Worm (Caenorhabditis elegans) whole organism, L2 larva: ENCODE results near the gene srx-98.

ENCODE experiments used
- F13H6.1 ChIP-seq: sonication (generic microtip); optimal IDR thresholded peaks from 2 replicates; lab custom pipeline; 2016; ENCODE audit warnings: missing genetic modification characterization, missing compliant biosample characterization
- ZK546.5 ChIP-seq: sonication (generic microtip); optimal IDR thresholded peaks from 2 replicates; lab custom pipeline; 2017; ENCODE audit warnings: missing biosample characterization, missing genetic modification characterization
- aly-2 ChIP-seq: fragments of 150-350 bp; optimal IDR thresholded peaks from 2 replicates; lab custom pipeline; 2014; ENCODE audit warnings: missing biosample characterization, missing genetic modification characterization
- ceh-82 ChIP-seq: fragments of 150-350 bp; optimal IDR thresholded peaks from 2 replicates; lab custom pipeline; 2014; ENCODE audit warnings: missing biosample characterization, missing genetic modification characterization
- lin-11 ChIP-seq: fragments of 150-350 bp; sonication (generic microtip); optimal IDR thresholded peaks from 2 replicates; lab custom pipeline; 2014; ENCODE audit warnings: missing biosample characterization, missing genetic modification characterization, inconsistent platforms, mixed read lengths
- lin-39 ChIP-seq: fragments of 150-350 bp; optimal IDR thresholded peaks from 2 replicates; lab custom pipeline; 2014; ENCODE audit warnings: missing biosample characterization, missing genetic modification reagents, missing genetic modification characterization
- mdl-1 ChIP-seq, 2 experiments: fragments of 150-350 bp in 1 of 2; sonication (generic microtip) in 1 of 2; optimal IDR thresholded peaks; 2 replicates each; lab custom pipeline; 2017; ENCODE audit warnings: missing biosample characterization in 2 of 2, missing genetic modification characterization in 2 of 2
- nhr-10 ChIP-seq: sonication (generic microtip); optimal IDR thresholded peaks from 2 replicates; lab custom pipeline; 2017; ENCODE audit warnings: missing biosample characterization, missing genetic modification characterization
- nhr-11 ChIP-seq: fragments of 150-350 bp; optimal IDR thresholded peaks from 2 replicates; lab custom pipeline; 2014; ENCODE audit warnings: missing biosample characterization, missing genetic modification characterization
- nhr-237 ChIP-seq: fragments of 150-350 bp; optimal IDR thresholded peaks from 2 replicates; lab custom pipeline; 2014; ENCODE audit warnings: missing biosample characterization, missing genetic modification characterization
- snpc-4 ChIP-seq: fragments of 150-350 bp; optimal IDR thresholded peaks from 2 replicates; lab custom pipeline; 2014; ENCODE audit warnings: missing biosample characterization, missing genetic modification characterization
- unc-39 ChIP-seq: fragments of 150-350 bp; optimal IDR thresholded peaks from 2 replicates; lab custom pipeline; 2014; ENCODE audit warnings: missing biosample characterization, missing genetic modification characterization
- unc-62 ChIP-seq: fragments of 150-350 bp; optimal IDR thresholded peaks from 2 replicates; lab custom pipeline; 2014; ENCODE audit warnings: missing biosample characterization, missing genetic modification reagents, missing genetic modification characterization

DNA sequence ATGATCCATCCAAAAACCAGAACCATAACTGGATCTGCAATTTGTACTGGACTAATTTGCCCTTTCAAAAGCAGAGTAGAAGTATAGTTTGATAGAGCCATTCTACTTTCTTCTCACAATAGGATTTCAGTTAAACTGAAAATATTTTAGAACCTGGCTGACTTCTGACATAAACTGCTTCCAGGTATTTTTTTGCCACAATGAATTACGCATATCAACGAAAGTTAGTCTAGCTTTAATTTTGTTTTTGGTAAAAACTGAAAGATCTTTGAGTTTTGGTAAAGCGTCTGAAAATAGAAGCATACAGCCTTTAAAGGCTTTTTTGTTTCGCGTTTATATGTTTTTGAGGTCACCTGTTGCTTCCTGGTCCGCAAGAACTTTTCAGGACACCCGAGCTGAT is 19.8 kb upstream of the srx-98 start, which contains the start of gene srx-101:
- TF ChIP-seq lin-39 (tag; lab: Kevin White, UChicago) = no peak
- TF ChIP-seq nhr-10 = no peak
- TF ChIP-seq ZK546.5 (tag; lab: Kevin White, UChicago) = no peak
- TF ChIP-seq ceh-82 (tag; lab: Kevin White, UChicago) = no peak
- TF ChIP-seq snpc-4 (tag; lab: Kevin White, UChicago) = no peak
- TF ChIP-seq nhr-237 (tag; lab: Kevin White, UChicago) = no peak
- TF ChIP-seq mdl-1 (tag; optimal IDR thresholded peaks at IDR 0.05; lab: Kevin White, UChicago) = no peak
- no peak for TF ChIP-seq unc-62 (GFP tag; lab: Kevin White, UChicago)
- TF ChIP-seq F13H6.1 = no peak
- no peak for TF ChIP-seq nhr-11 (tag; lab: Kevin White, UChicago)
- TF ChIP-seq unc-39 (tag; lab: Kevin White, UChicago) = no peak
- no peak for TF ChIP-seq aly-2
- no peak for TF ChIP-seq lin-11 (tag; lab: Kevin White, UChicago)
